Fruit fly (Drosophila melanogaster) whole organism, wandering third instar larva: Measurements from ENCODE around the gene Ptp99A.

Experiments
- Abd-B ChIP-seq: fragments of >200 bp; optimal IDR thresholded peaks from 2 replicates; lab custom pipeline; 2017; ENCODE audit warnings: missing biosample characterization, missing genetic modification characterization
- CG9705 ChIP-seq: fragments of 200-800 bp; sonication (Bioruptor generic); optimal IDR thresholded peaks from 2 replicates; lab custom pipeline; 2018; ENCODE audit warnings: missing biosample characterization, mild to moderate bottlenecking, missing genetic modification characterization
- CrebA ChIP-seq: fragments of 200-800 bp; sonication (Bioruptor generic); optimal IDR thresholded peaks from 2 replicates; lab custom pipeline; 2016; ENCODE audit warnings: missing biosample characterization, mild to moderate bottlenecking, missing genetic modification characterization, borderline replicate concordance
- Dfd ChIP-seq: fragments of >200 bp; optimal IDR thresholded peaks from 2 replicates; lab custom pipeline; 2017; ENCODE audit warnings: missing biosample characterization, missing genetic modification characterization
- Dif ChIP-seq: fragments of 200-275, 200-300 bp; sonication (Bioruptor generic); optimal IDR thresholded peaks from 2 replicates; lab custom pipeline; 2018; ENCODE audit warnings: missing biosample characterization, missing genetic modification characterization; ENCODE audit not compliant: partially characterized antibody
- GATAd ChIP-seq: sonication (Bioruptor generic); optimal IDR thresholded peaks from 2 replicates; lab custom pipeline; 2016; ENCODE audit warnings: missing biosample characterization, missing genetic modification characterization
- HLH106 ChIP-seq: fragments of 200-800 bp; optimal IDR thresholded peaks from 3 replicates; lab custom pipeline; 2019; ENCODE audit warnings: missing biosample characterization, mild to moderate bottlenecking, missing genetic modification characterization, moderate library complexity
- Hnf4 ChIP-seq: fragments of 200-800 bp; sonication (Bioruptor generic); optimal IDR thresholded peaks from 2 replicates; lab custom pipeline; 2016; ENCODE audit warnings: missing biosample characterization, mild to moderate bottlenecking, missing genetic modification characterization
- Hr78 ChIP-seq: fragments of >200 bp; optimal IDR thresholded peaks from 2 replicates; lab custom pipeline; 2017; ENCODE audit warnings: missing biosample characterization, missing genetic modification characterization
- Hr83 ChIP-seq: fragments of 200-300 bp; sonication (Bioruptor generic); optimal IDR thresholded peaks from 2 replicates; lab custom pipeline; 2016; ENCODE audit warnings: missing biosample characterization, mild to moderate bottlenecking, missing genetic modification characterization, moderate library complexity; ENCODE audit not compliant: poor library complexity, severe bottlenecking
- Mio ChIP-seq: sonication (Bioruptor generic); optimal IDR thresholded peaks from 2 replicates; lab custom pipeline; 2016; ENCODE audit warnings: missing biosample characterization, missing genetic modification characterization
- Myc ChIP-seq: fragments of >200 bp; optimal IDR thresholded peaks from 2 replicates; lab custom pipeline; 2017
- OdsH ChIP-seq: fragments of 200-800 bp; sonication (Bioruptor generic); optimal IDR thresholded peaks from 2 replicates; lab custom pipeline; 2016; ENCODE audit warnings: missing biosample characterization, mild to moderate bottlenecking, missing genetic modification characterization
- Sp1 ChIP-seq: fragments of 200-800 bp; sonication (Bioruptor generic); optimal IDR thresholded peaks from 3 replicates; lab custom pipeline; 2019; ENCODE audit warnings: missing biosample characterization, mild to moderate bottlenecking, missing genetic modification characterization, moderate library complexity
- Vsx2 ChIP-seq: fragments of 200-300, 225-300 bp; sonication (Bioruptor generic); optimal IDR thresholded peaks from 2 replicates; lab custom pipeline; 2018; ENCODE audit warnings: missing biosample characterization, missing genetic modification characterization; ENCODE audit not compliant: partially characterized antibody
- br ChIP-seq: fragments of 200-800 bp; sonication (Bioruptor generic); optimal IDR thresholded peaks from 2 replicates; lab custom pipeline; 2016; ENCODE audit warnings: missing biosample characterization, missing genetic modification characterization
- brk ChIP-seq: fragments of 200-800 bp; sonication (Bioruptor generic); optimal IDR thresholded peaks from 2 replicates; lab custom pipeline; 2016; ENCODE audit warnings: missing biosample characterization, mild to moderate bottlenecking, missing genetic modification characterization
- dl ChIP-seq, 2 experiments: fragments of 175-275, 200-275 bp in 1 of 2; fragments of 200-275 bp in 1 of 2; sonication (Bioruptor generic); optimal IDR thresholded peaks; lab custom pipeline; 2018; ENCODE audit warnings: mild to moderate bottlenecking in 2 of 2, missing biosample characterization in 2 of 2, missing genetic modification characterization in 2 of 2, moderate library complexity in 2 of 2; ENCODE audit not compliant: partially characterized antibody in 2 of 2, insufficient read depth in 1 of 2
- dmrt93B ChIP-seq: fragments of 200-800 bp; sonication (Bioruptor generic); optimal IDR thresholded peaks from 2 replicates; lab custom pipeline; 2018; ENCODE audit warnings: missing biosample characterization, mild to moderate bottlenecking, missing genetic modification characterization
- dsf ChIP-seq: sonication (Bioruptor generic); optimal IDR thresholded peaks from 2 replicates; lab custom pipeline; 2016; ENCODE audit warnings: missing biosample characterization, missing genetic modification characterization, borderline replicate concordance
- ey ChIP-seq: fragments of 200-800 bp; sonication (Bioruptor generic); optimal IDR thresholded peaks from 2 replicates; lab custom pipeline; 2016; ENCODE audit warnings: missing biosample characterization, missing genetic modification characterization
- foxo ChIP-seq, 2 experiments: fragments of 200-800 bp; sonication (Bioruptor generic); optimal IDR thresholded peaks; 2 replicates in 1 of 2; 3 replicates in 1 of 2; lab custom pipeline; 2016 to 2017; ENCODE audit warnings: missing biosample characterization in 2 of 2, missing genetic modification characterization in 2 of 2
- fru ChIP-seq: fragments of 200-800 bp; sonication (Bioruptor generic); optimal IDR thresholded peaks from 3 replicates; lab custom pipeline; 2016; ENCODE audit warnings: missing biosample characterization, mild to moderate bottlenecking, missing genetic modification characterization
- h ChIP-seq: fragments of 200-800 bp; sonication (Bioruptor generic); optimal IDR thresholded peaks from 3 replicates; lab custom pipeline; 2016; ENCODE audit warnings: missing biosample characterization, mild to moderate bottlenecking, missing genetic modification characterization
- jim ChIP-seq: fragments of 175-275, 200-325 bp; sonication (Bioruptor generic); optimal IDR thresholded peaks from 2 replicates; lab custom pipeline; 2016; ENCODE audit warnings: missing biosample characterization, mild to moderate bottlenecking, missing genetic modification characterization
- pan ChIP-seq: fragments of >200 bp; optimal IDR thresholded peaks from 2 replicates; lab custom pipeline; 2017
- psq ChIP-seq: fragments of 200-800 bp; sonication (Bioruptor generic); optimal IDR thresholded peaks from 3 replicates; lab custom pipeline; 2017; ENCODE audit warnings: missing biosample characterization, mild to moderate bottlenecking, missing genetic modification characterization, moderate library complexity
- rgr ChIP-seq: fragments of 200-800 bp; sonication (Bioruptor generic); optimal IDR thresholded peaks from 3 replicates; lab custom pipeline; 2016; ENCODE audit warnings: missing biosample characterization, mild to moderate bottlenecking, missing genetic modification characterization
- tai ChIP-seq: sonication (Bioruptor generic); optimal IDR thresholded peaks from 2 replicates; lab custom pipeline; 2016; ENCODE audit warnings: missing biosample characterization, missing genetic modification characterization
- usp ChIP-seq: fragments of >200 bp; optimal IDR thresholded peaks from 2 replicates; lab custom pipeline; 2017; ENCODE audit warnings: missing biosample characterization, missing genetic modification characterization
- woc ChIP-seq: sonication (Bioruptor generic); optimal IDR thresholded peaks from 2 replicates; lab custom pipeline; 2016; ENCODE audit warnings: missing biosample characterization, mild to moderate bottlenecking, missing genetic modification characterization

Ptp99A gene

dm6 chr3R:29458689-29459136, 81.3 kb downstream of the Ptp99A start (continued):
- TF ChIP-seq rgr (GFP tag; lab: Kevin White, UChicago) (no peak), CG9705 (no peak), dsf (GFP tag; lab: Kevin White, UChicago) (no peak), Dif (no peak), CrebA (GFP tag; lab: Kevin White, UChicago) (no peak), jim (GFP tag; lab: Kevin White, UChicago) (no peak), Hr78 (GFP tag; lab: Kevin White, UChicago) (no peak), h (peak; percentile 11), brk (no peak), usp (GFP tag; lab: Kevin White, UChicago) (no peak), woc (GFP tag; lab: Kevin White, UChicago) (no peak), OdsH (GFP tag; lab: Kevin White, UChicago) (no peak)
- TF ChIP-seq, all 38 proteins: peak for 7

- TF ChIP-seq Dfd (no peak), CrebA (GFP tag; lab: Kevin White, UChicago) (no peak), jim (GFP tag; lab: Kevin White, UChicago) (no peak), dmrt93B (GFP tag; lab: Kevin White, UChicago) (no peak), dl (GFP tag; optimal IDR thresholded peaks at IDR 0.05; lab: Kevin White, UChicago; ENCODE audit: insufficient read depth in 1 of 2, partially characterized antibody in 2 of 2) (no peak), Myc (lab: Kevin White, UChicago) (no peak), Vsx2 (GFP tag; lab: Kevin White, UChicago) (peak; percentile 56), Abd-B (no peak), ey (GFP tag; lab: Kevin White, UChicago) (no peak), foxo (GFP tag; optimal IDR thresholded peaks at IDR 0.05; lab: Kevin White, UChicago) (peak in 1 of 2 experiments; percentile 34), GATAd (no peak), pan (lab: Kevin White, UChicago) (no peak), psq (GFP tag; lab: Kevin White, UChicago) (no peak), HLH106 (tag; lab: Kevin White, UChicago) (peak; percentile 5), Mio (GFP tag; lab: Kevin White, UChicago) (no peak), woc (GFP tag; lab: Kevin White, UChicago) (no peak)
Observed at dm6 chr3R:29460225-29460927, 82.9 kb downstream of the Ptp99A start.

dm6 chr3R:29461069-29461468, 83.6 kb downstream of the Ptp99A start:
- TF ChIP-seq h (peak; percentile 14), brk (no peak), psq (GFP tag; lab: Kevin White, UChicago) (peak; percentile 59), Dif (no peak), OdsH (GFP tag; lab: Kevin White, UChicago) (no peak), br (GFP tag; lab: Kevin White, UChicago) (peak; percentile 33), Hnf4 (GFP tag; lab: Kevin White, UChicago) (peak; percentile 4), Abd-B (no peak), tai (GFP tag; lab: Kevin White, UChicago) (no peak), rgr (GFP tag; lab: Kevin White, UChicago) (peak; percentile 2), ey (GFP tag; lab: Kevin White, UChicago) (peak; percentile 41), HLH106 (tag; lab: Kevin White, UChicago) (peak; percentile 44), fru (GFP tag; lab: Kevin White, UChicago) (peak; percentile 37), foxo (GFP tag; optimal IDR thresholded peaks at IDR 0.05; lab: Kevin White, UChicago) (peak in 1 of 2 experiments; percentile 44), Myc (lab: Kevin White, UChicago) (no peak), Hr83 (GFP tag; lab: Kevin White, UChicago) (no peak), Sp1 (GFP tag; lab: Kevin White, UChicago) (peak; percentile 5), woc (GFP tag; lab: Kevin White, UChicago) (peak; percentile 22)

dm6 chr3R:29461846-29462245, 84.4 kb downstream of the Ptp99A start:
- no peak for TF ChIP-seq brk
- TF ChIP-seq br (GFP tag; lab: Kevin White, UChicago): no peak
- no peak for TF ChIP-seq Abd-B
- no peak for TF ChIP-seq dsf (GFP tag; lab: Kevin White, UChicago)
